Worm (Caenorhabditis elegans) whole organism, L3 larva: ENCODE results near the gene F19H8.2.

Experiments used
- fkh-10 ChIP-seq: sonication (generic microtip); optimal IDR thresholded peaks from 2 replicates; lab custom pipeline; 2017; ENCODE audit warnings: missing biosample characterization, missing genetic modification reagents, missing genetic modification characterization
- fos-1 ChIP-seq: fragments of 150-350 bp; optimal IDR thresholded peaks from 2 replicates; lab custom pipeline; 2014; ENCODE audit warnings: missing biosample characterization, missing genetic modification characterization
- snpc-4 ChIP-seq: fragments of 150-350 bp; optimal IDR thresholded peaks from 2 replicates; lab custom pipeline; 2014; ENCODE audit warnings: missing biosample characterization, missing genetic modification characterization

- TF ChIP-seq fos-1 (tag; lab: Kevin White, UChicago): no peak
- no peak for TF ChIP-seq snpc-4 (tag; lab: Kevin White, UChicago)
- TF ChIP-seq fkh-10: no peak
Measured at ce11 chrII:14588162-14588561, 17.5 kb downstream of the F19H8.2 start, which contains the start of gene nspb-10.
